Fruit fly (Drosophila melanogaster): ENCODE measurements around the gene Pfas.

Pfas gene

DNA sequence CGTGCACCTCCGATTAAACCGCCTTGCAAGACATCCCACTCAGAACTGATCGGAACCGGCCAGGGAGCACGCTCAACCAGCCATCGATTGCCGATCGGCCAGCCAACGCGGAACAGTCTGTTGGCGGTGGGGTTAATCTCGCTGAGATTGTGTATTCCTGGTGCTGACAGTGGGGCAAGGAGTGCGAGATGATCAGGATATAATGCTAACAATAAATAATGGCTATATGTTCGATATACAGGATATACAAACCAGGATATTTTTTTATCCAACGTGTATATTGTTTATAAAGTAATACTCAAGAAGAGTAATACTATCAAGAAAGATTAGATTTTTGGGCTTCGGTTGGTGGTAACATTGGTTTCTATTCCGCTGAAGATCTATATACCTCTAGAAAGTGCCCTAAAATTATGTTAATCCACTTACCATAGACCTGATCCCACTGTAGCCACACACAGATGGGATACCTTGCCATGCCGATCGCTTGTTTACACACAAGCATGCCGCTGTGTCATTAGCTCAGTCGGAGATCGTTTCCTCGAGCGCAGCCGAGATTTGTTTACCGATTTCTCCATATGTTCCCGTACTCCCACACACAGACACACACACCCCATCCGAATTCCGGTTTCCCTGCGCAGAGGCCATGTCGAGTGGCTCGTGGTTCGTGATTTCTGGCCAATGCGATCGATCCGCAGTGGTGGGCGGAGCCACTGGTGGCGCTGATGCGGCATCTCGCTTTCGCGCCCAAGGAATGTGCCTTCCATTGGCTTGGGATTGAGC, 26.3 kb downstream of the Pfas start, which contains the start of gene H2.0:
H2.0 (minus strand) TSS at position 51 of the 780 bp plus-strand sequence.
- no peak for TF ChIP-seq CG17801 (GFP tag; optimal IDR thresholded peaks at IDR 0.05; ENCODE audit: partially characterized antibody)

DNA sequence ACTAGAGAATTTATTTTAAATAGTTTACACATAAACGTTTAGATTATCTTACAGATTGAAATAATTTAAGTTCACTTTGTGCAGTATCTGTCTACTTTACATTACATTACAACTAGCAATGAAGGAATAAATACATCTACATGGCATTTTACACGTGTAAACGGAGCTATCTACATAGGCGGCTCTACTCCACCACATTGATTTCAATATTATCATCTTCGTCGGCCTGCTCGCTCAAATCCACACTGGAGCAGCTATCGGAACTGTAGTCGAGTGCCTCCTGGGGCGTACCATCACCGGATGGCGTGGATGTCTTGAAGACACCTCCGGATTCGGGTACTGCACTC, 32.8 kb downstream of the Pfas start:
- TF ChIP-seq CG17801 (GFP tag; optimal IDR thresholded peaks at IDR 0.05; ENCODE audit: partially characterized antibody): no peak

DNA sequence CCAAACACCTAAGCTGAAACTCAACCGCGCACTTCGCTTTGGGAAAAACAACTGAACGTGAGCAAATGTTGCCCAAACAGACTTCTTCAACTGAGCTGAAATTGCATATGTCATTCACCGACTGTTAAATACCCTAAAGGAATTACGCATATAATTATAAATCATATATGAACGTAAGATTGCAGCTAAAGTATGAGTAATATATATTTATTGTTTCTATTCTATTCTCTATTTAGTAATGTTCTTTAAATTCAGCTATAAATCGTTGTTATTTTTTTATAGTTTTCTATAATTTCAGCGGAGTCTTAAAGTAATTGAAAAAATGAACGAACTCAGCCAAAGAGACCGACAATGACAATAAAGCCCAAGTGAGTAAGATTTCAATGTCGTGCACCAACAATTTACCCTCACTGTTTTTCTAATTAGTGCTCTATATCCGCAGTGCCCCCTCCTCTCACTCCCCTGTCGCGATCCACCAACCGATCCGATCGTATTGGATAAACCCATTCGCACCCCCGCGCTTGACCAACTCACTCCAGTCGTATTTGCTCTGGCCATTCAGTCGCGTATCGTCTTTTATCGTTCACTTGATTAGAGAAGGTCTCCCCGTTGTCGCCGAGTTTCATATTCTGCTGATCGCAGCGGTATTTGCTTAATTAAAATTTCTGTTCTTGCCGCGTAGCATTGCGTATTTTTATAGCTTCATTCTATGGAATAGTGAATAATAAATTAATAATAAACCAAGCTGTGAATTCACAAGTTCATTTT, 33.4 kb downstream of the Pfas start, which contains the start of gene CG9098:
CG9098 (minus strand) TSS at position 36 of the 768 bp plus-strand sequence.
- TF ChIP-seq CG17801 (GFP tag; optimal IDR thresholded peaks at IDR 0.05; ENCODE audit: partially characterized antibody): peak; percentile 68

DNA sequence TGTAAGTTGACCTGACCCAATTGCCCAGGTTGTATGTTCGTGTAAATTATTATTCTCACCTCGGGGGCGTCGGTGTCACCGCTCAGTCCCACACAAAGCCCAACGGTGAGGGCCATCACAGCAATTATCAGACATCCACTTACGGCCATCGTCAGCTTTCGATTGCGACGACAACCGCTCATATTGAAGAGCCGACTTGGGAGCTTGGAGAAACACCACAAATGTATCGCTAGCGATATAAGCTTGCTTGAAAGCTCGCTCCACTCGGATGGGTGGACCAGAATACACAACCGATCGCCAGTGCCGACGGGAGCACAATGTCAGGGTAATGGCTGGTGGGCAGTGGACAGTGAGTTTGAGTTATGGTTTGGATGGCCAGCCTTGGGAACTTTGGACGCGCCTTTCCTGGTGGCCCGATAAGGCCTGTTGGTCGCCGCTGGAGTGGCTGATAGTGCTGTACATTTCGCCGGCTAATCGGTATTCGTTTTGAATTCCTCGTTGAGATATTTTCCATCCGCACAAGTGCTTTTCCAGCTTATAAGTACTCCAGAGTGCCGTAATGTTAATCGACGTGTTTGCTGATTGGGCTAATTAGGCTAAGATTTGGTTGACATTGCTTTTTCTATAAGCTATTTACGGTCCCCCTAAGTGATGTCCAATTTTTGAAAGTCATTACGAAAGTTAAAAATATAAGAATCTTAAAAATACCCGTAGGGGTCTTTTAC, 39.2 kb downstream of the Pfas start, which contains the start of gene Gal:
Gal (minus strand) TSS at position 320 of the 725 bp plus-strand sequence.
- TF ChIP-seq CG17801 (GFP tag; optimal IDR thresholded peaks at IDR 0.05; ENCODE audit: partially characterized antibody): no peak

DNA sequence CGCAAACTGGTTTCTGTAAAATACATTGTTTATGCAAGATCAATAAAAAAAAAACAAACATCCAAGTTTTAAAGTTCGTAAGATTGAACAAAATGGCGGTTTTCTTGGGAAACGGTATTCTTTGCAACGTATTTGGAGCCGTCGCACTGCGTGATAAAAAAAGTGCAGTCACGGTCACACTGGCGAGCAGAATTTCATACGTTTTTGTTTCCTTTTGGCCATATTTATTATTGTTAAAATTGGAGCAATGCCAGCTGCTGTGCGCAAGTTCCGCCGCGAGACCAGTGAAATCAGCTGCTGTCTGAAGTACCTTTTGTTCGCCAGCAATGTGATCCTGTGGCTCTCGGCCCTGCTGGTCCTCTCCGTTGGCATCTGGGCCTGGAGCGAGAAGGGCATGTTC, 45.8 kb downstream of the Pfas start, which contains the start of gene Tsp26A:
Tsp26A (plus strand) TSS at position 164 of the 400 bp plus-strand sequence.
- TF ChIP-seq CG17801 (GFP tag; optimal IDR thresholded peaks at IDR 0.05; ENCODE audit: partially characterized antibody): no peak

DNA sequence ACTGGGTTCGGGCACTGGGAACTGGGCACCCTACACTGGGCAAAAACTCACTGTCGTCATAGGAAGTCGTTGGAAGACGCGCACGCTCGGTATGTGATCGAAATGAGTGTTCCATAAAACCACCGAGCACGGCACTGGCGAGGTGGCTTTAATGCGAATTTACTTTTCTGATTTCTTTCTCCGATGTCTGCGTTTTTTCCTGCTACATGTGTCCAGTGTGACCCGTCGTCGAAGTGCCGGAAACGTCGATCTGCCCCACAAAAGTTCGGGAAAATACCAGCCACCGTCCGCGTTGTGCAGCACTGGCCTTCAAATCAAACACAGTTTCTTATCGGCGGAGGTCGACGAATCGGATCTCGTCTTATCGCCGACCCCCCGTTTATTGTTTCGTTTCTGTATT, 46.6 kb downstream of the Pfas start, which contains the start of gene Kdm5:
Kdm5 (minus strand) TSS at position 255 of the 400 bp plus-strand sequence.
- peak; percentile 22 for TF ChIP-seq CG17801 (GFP tag; optimal IDR thresholded peaks at IDR 0.05; ENCODE audit: partially characterized antibody)

DNA sequence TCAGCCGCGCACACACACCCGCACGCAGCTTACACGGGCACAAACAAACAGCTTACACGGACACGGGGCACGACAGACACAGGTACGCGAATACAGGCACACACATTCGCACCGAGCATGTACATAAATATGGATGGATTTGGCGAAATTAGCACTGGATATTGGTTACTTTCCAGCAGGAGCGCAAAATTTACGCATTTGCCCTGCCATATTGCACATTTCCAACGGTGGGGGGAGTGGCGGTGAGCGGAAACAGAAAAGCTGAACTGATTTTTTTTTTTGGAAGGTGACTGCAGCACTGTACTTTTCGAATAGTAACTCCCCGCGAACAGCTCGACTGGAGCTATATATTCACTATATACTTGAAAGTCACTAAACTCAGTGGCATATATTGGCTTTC, 47.5 kb downstream of the Pfas start:
- TF ChIP-seq CG17801 (GFP tag; optimal IDR thresholded peaks at IDR 0.05; ENCODE audit: partially characterized antibody): no peak

DNA sequence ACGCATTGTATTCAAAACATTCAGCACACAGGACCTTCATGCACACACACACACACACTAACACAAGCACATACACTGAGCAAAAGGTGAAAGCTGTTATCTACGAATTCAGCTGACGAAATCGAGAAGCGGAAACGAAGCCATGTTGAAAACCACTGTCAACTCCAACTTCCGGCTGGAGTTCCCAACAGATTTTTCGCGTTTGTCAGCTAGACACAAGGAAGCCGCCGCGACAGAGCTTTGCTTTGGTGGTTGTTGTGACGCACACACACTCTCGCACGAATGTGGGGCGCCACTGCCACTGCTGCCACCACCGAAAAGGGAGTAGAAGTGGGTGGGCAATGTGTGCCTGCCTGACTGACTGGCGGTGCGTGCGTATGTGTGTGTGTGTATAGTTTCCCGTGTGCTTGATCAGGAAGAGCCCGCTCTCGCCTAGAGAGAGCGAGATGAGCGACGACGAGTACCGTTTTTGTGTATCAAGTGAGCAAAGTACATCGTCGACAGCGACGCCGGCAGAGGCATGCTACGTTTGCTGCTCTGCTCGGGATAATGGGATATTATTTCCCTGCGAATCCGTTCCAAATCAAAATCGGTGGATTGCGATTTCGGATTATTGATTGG, 48.1 kb downstream of the Pfas start:
- TF ChIP-seq CG17801 (GFP tag; optimal IDR thresholded peaks at IDR 0.05; ENCODE audit: partially characterized antibody): no peak

Measured in ovary, adult (tissue).